Worm (Caenorhabditis elegans) whole organism, L2 larva: ENCODE measurements around the gene F56C9.10.

Source experiments
- R02D3.7 ChIP-seq: fragments of 150-350 bp; optimal IDR thresholded peaks from 2 replicates; lab custom pipeline; 2014; ENCODE audit warnings: missing biosample characterization, missing genetic modification characterization
- aly-2 ChIP-seq: fragments of 150-350 bp; optimal IDR thresholded peaks from 2 replicates; lab custom pipeline; 2014; ENCODE audit warnings: missing biosample characterization, missing genetic modification characterization
- fos-1 ChIP-seq: fragments of 150-350 bp; optimal IDR thresholded peaks from 2 replicates; lab custom pipeline; 2014; ENCODE audit warnings: missing biosample characterization, missing genetic modification characterization
- snpc-4 ChIP-seq: fragments of 150-350 bp; optimal IDR thresholded peaks from 2 replicates; lab custom pipeline; 2014; ENCODE audit warnings: missing biosample characterization, missing genetic modification characterization
- ztf-1 ChIP-seq: fragments of 200-800 bp; sonication (Bioruptor generic); conservative IDR thresholded peaks from 2 replicates; pipeline ENCODE4 v1.3.6; 2022; ENCODE audit warnings: missing genetic modification characterization, missing compliant biosample characterization
- ztf-4 ChIP-seq: fragments of 150-350 bp; optimal IDR thresholded peaks from 2 replicates; lab custom pipeline; 2014; ENCODE audit warnings: missing biosample characterization, missing genetic modification characterization

DNA sequence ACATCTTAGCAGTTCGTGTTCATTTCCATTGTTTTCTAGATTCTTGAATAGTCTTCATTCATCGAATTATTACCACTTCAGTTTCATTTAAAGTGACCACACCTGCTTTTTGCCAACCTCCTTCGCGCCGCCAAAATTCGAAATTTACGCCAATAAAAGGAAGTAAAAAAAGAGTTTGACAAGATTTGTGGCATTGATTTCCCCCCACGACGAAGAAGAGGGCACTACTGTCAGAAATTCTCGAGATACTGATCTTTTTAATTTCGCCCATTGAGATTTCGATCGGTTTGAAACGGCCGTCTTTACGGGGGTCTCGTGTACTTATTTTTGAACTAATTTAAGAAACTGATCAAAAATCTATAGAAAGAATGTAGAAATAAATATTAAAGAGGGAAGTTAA is 33.4 kb downstream of the F56C9.10 start:
- TF ChIP-seq R02D3.7 (tag; lab: Kevin White, UChicago) (no peak), aly-2 (tag; lab: Kevin White, UChicago) (no peak), fos-1 (tag; lab: Kevin White, UChicago) (no peak), snpc-4 (tag; lab: Kevin White, UChicago) (no peak), ztf-4 (tag; lab: Kevin White, UChicago) (no peak), ztf-1 (GFP tag; lab: Robert Waterston, UW) (no peak)
